Fruit fly (Drosophila melanogaster) whole organism, prepupa: ENCODE results near the gene CG3091.

Experiments
- CG10669 ChIP-seq: fragments of 200-800 bp; sonication (Bioruptor generic); optimal IDR thresholded peaks from 3 replicates; lab custom pipeline; 2018; ENCODE audit warnings: missing biosample characterization, mild to moderate bottlenecking, missing genetic modification characterization, moderate library complexity
- CG11294 ChIP-seq: fragments of 200-800 bp; sonication (Bioruptor generic); IDR thresholded peaks from 2 replicates; pipeline ENCODE4 v1.3.6; 2022; ENCODE audit warnings: missing biosample characterization, missing genetic modification characterization
- CG11762 ChIP-seq: fragments of 200-800 bp; sonication (Bioruptor generic); optimal IDR thresholded peaks from 3 replicates; lab custom pipeline; 2016; ENCODE audit warnings: missing biosample characterization, missing genetic modification characterization; ENCODE audit not compliant: insufficient read depth
- CG11902 ChIP-seq: fragments of 200-800 bp; sonication (Bioruptor generic); optimal IDR thresholded peaks from 3 replicates; lab custom pipeline; 2016; ENCODE audit warnings: missing biosample characterization, missing genetic modification characterization
- CG15336 ChIP-seq: fragments of 200-800 bp; sonication (Bioruptor generic); IDR thresholded peaks from 2 replicates; pipeline ENCODE4 v1.3.6; 2022; ENCODE audit warnings: missing biosample characterization, missing genetic modification characterization
- CG1621 ChIP-seq: fragments of 200-800 bp; sonication (Bioruptor generic); optimal IDR thresholded peaks from 3 replicates; lab custom pipeline; 2018; ENCODE audit warnings: missing biosample characterization, mild to moderate bottlenecking, missing genetic modification characterization
- CG3032 ChIP-seq: fragments of 200-800 bp; optimal IDR thresholded peaks from 2 replicates; lab custom pipeline; 2019; ENCODE audit warnings: missing biosample characterization, mild to moderate bottlenecking, missing genetic modification characterization, moderate library complexity
- CG31627 ChIP-seq: fragments of 200-800 bp; sonication (Bioruptor generic); optimal IDR thresholded peaks from 3 replicates; lab custom pipeline; 2016; ENCODE audit warnings: missing biosample characterization, missing genetic modification characterization
- CG34406 ChIP-seq: fragments of 200-800 bp; sonication (Bioruptor generic); optimal IDR thresholded peaks from 3 replicates; lab custom pipeline; 2016; ENCODE audit warnings: missing biosample characterization, missing genetic modification characterization
- CG3919 ChIP-seq: fragments of 200-800 bp; sonication (Bioruptor generic); optimal IDR thresholded peaks from 3 replicates; lab custom pipeline; 2016; ENCODE audit warnings: missing biosample characterization, missing genetic modification characterization
- CG4318 ChIP-seq: fragments of 200-800 bp; sonication (Bioruptor generic); optimal IDR thresholded peaks from 3 replicates; lab custom pipeline; 2017; ENCODE audit warnings: missing biosample characterization, mild to moderate bottlenecking, missing genetic modification characterization
- CG6163 ChIP-seq: fragments of 200-800 bp; sonication (Bioruptor generic); IDR thresholded peaks from 3 replicates; pipeline ENCODE4 v1.3.6; 2022; ENCODE audit warnings: missing biosample characterization, missing genetic modification characterization
- CG6276 ChIP-seq: fragments of 200-800 bp; sonication (Bioruptor generic); optimal IDR thresholded peaks from 2 replicates; lab custom pipeline; 2017; ENCODE audit warnings: missing biosample characterization, mild to moderate bottlenecking, missing genetic modification characterization
- CG6808 ChIP-seq: fragments of 200-800 bp; sonication (Bioruptor generic); optimal IDR thresholded peaks from 3 replicates; lab custom pipeline; 2017; ENCODE audit warnings: missing biosample characterization, missing genetic modification characterization, mild to moderate bottlenecking, moderate library complexity, missing genetic modification reagents
- CG6854 ChIP-seq: fragments of 200-800 bp; sonication (Bioruptor generic); optimal IDR thresholded peaks from 2 replicates; lab custom pipeline; 2017; ENCODE audit warnings: missing biosample characterization, mild to moderate bottlenecking, missing genetic modification characterization
- CG7368 ChIP-seq: fragments of 200-800 bp; sonication (Bioruptor generic); optimal IDR thresholded peaks from 3 replicates; lab custom pipeline; 2016; ENCODE audit warnings: missing biosample characterization, missing genetic modification characterization
- Ets21C ChIP-seq: fragments of 200-800 bp; sonication (Bioruptor generic); optimal IDR thresholded peaks from 3 replicates; lab custom pipeline; 2016; ENCODE audit warnings: missing biosample characterization, missing genetic modification characterization
- Ets96B ChIP-seq: fragments of 200-800 bp; optimal IDR thresholded peaks from 2 replicates; lab custom pipeline; 2019; ENCODE audit warnings: missing biosample characterization, mild to moderate bottlenecking, missing genetic modification characterization, moderate library complexity
- Hr38 ChIP-seq: sonication (Bioruptor generic); optimal IDR thresholded peaks from 2 replicates; lab custom pipeline; 2016; ENCODE audit warnings: missing biosample characterization, missing genetic modification characterization
- Hr39 ChIP-seq: fragments of 200-800 bp; sonication (Bioruptor generic); optimal IDR thresholded peaks from 2 replicates; lab custom pipeline; 2016; ENCODE audit warnings: missing biosample characterization, missing genetic modification characterization
- OdsH ChIP-seq: fragments of 200-800 bp; sonication (Bioruptor generic); optimal IDR thresholded peaks from 3 replicates; lab custom pipeline; 2016; ENCODE audit warnings: missing biosample characterization, missing genetic modification characterization
- Sox14 ChIP-seq: fragments of 200-800 bp; sonication (Bioruptor generic); optimal IDR thresholded peaks from 3 replicates; lab custom pipeline; 2016; ENCODE audit warnings: missing biosample characterization, missing genetic modification characterization
- achi ChIP-seq: fragments of 200-800 bp; sonication (Bioruptor generic); optimal IDR thresholded peaks from 3 replicates; lab custom pipeline; 2016; ENCODE audit warnings: missing biosample characterization, missing genetic modification characterization
- acj6 ChIP-seq: fragments of 200-800 bp; sonication (Bioruptor generic); optimal IDR thresholded peaks from 3 replicates; lab custom pipeline; 2016; ENCODE audit warnings: missing biosample characterization, missing genetic modification characterization
- cyc ChIP-seq: fragments of 200-800 bp; sonication (Bioruptor generic); optimal IDR thresholded peaks from 3 replicates; lab custom pipeline; 2016; ENCODE audit warnings: missing biosample characterization, missing genetic modification characterization
- dsx ChIP-seq: fragments of 200-800 bp; optimal IDR thresholded peaks from 3 replicates; lab custom pipeline; 2019; ENCODE audit warnings: missing biosample characterization, mild to moderate bottlenecking, missing genetic modification characterization, moderate library complexity; ENCODE audit not compliant: poor library complexity, severe bottlenecking
- eg ChIP-seq: fragments of 200-800 bp; sonication (Bioruptor generic); IDR thresholded peaks from 3 replicates; pipeline ENCODE4 v1.3.6; 2022; ENCODE audit warnings: missing biosample characterization, missing genetic modification characterization
- esn ChIP-seq: fragments of 200-800 bp; sonication (Bioruptor generic); optimal IDR thresholded peaks from 2 replicates; lab custom pipeline; 2016; ENCODE audit warnings: missing biosample characterization, mild to moderate bottlenecking, missing genetic modification characterization, moderate library complexity
- pdm3 ChIP-seq: fragments of 200-800 bp; sonication (Bioruptor generic); optimal IDR thresholded peaks from 3 replicates; lab custom pipeline; 2016; ENCODE audit warnings: missing biosample characterization, missing genetic modification characterization
- salr ChIP-seq, 2 experiments: fragments of 200-800 bp; sonication (Bioruptor generic); optimal IDR thresholded peaks; 3 replicates each; lab custom pipeline; 2016 to 2018; ENCODE audit warnings: missing biosample characterization in 2 of 2, missing genetic modification characterization in 2 of 2, mild to moderate bottlenecking in 1 of 2
- spab ChIP-seq: fragments of 200-800 bp; sonication (Bioruptor generic); optimal IDR thresholded peaks from 2 replicates; lab custom pipeline; 2017; ENCODE audit warnings: missing biosample characterization, mild to moderate bottlenecking, missing genetic modification characterization, missing genetic modification reagents
- ss ChIP-seq, 2 experiments: fragments of 200-800 bp; sonication (Bioruptor generic); optimal IDR thresholded peaks; 2 replicates in 1 of 2; 3 replicates in 1 of 2; lab custom pipeline; 2017 to 2018; ENCODE audit warnings: mild to moderate bottlenecking in 2 of 2, missing biosample characterization in 2 of 2, missing genetic modification characterization in 2 of 2, moderate library complexity in 1 of 2
- svp ChIP-seq: fragments of 200-800 bp; sonication (Bioruptor generic); peaks from one replicate; lab custom pipeline; 2016; ENCODE audit warnings: missing biosample characterization, missing genetic modification characterization
- topi ChIP-seq: fragments of 200-800 bp; sonication (Bioruptor generic); optimal IDR thresholded peaks from 3 replicates; lab custom pipeline; 2016; ENCODE audit warnings: missing biosample characterization, missing genetic modification characterization
- vri ChIP-seq: fragments of 200-800 bp; sonication (Bioruptor generic); optimal IDR thresholded peaks from 3 replicates; lab custom pipeline; 2016; ENCODE audit warnings: missing biosample characterization, mild to moderate bottlenecking, missing genetic modification characterization

Gene CG3091

dm6 chrX:2296230-2297044 lies 42.4 kb upstream of the CG3091 start (continued):
- TF ChIP-seq CG15336 (GFP tag; lab: Robert Waterston, UW), result peak; percentile 84
- TF ChIP-seq CG6854 (GFP tag; lab: Kevin White, UChicago), result peak; percentile 89
- TF ChIP-seq CG3919, result peak; percentile 91
- TF ChIP-seq CG6808 (GFP tag; lab: Kevin White, UChicago), result peak; percentile 94
- TF ChIP-seq CG3032 (tag; lab: Kevin White, UChicago), result peak; percentile 89
- peak; percentile 91 for TF ChIP-seq achi (GFP tag; lab: Kevin White, UChicago)
- peak; percentile 94 for TF ChIP-seq Ets21C (GFP tag; lab: Kevin White, UChicago)
- TF ChIP-seq CG6276 (GFP tag; lab: Kevin White, UChicago), result peak; percentile 93
- peak; percentile 93 for TF ChIP-seq acj6 (GFP tag; lab: Kevin White, UChicago)
- TF ChIP-seq salr (GFP tag; optimal IDR thresholded peaks at IDR 0.05; lab: Kevin White, UChicago), result peak; percentile 78 to 93
- TF ChIP-seq OdsH (GFP tag; lab: Kevin White, UChicago), result peak; percentile 94
- TF ChIP-seq pdm3 (GFP tag; lab: Kevin White, UChicago), result peak; percentile 95
- TF ChIP-seq esn (GFP tag; lab: Kevin White, UChicago), result peak; percentile 96
- TF ChIP-seq Hr39 (GFP tag; lab: Kevin White, UChicago), result peak; percentile 94
- peak; percentile 78 for TF ChIP-seq dsx
- peak; percentile 89 for TF ChIP-seq CG1621 (tag; lab: Kevin White, UChicago)
- peak; percentile 97 for TF ChIP-seq topi (GFP tag; lab: Kevin White, UChicago)
- TF ChIP-seq ss (GFP tag; optimal IDR thresholded peaks at IDR 0.05; lab: Kevin White, UChicago), result peak; percentile 89 to 94
- peak; percentile 90 for TF ChIP-seq spab
- TF ChIP-seq CG4318 (GFP tag; lab: Kevin White, UChicago), result peak; percentile 89
- peak; percentile 87 for TF ChIP-seq CG11902
- peak; percentile 90 for TF ChIP-seq CG11762 (GFP tag; lab: Kevin White, UChicago)
- peak; percentile 98 for TF ChIP-seq svp (GFP tag; lab: Kevin White, UChicago)
- peak; percentile 96 for TF ChIP-seq CG31627
- no peak for TF ChIP-seq Hr38 (GFP tag; lab: Kevin White, UChicago)
- TF ChIP-seq CG7368 (GFP tag; lab: Kevin White, UChicago), result peak; percentile 90
- peak; percentile 93 for TF ChIP-seq cyc
- peak; percentile 90 for TF ChIP-seq Ets96B (tag; lab: Kevin White, UChicago)
- peak; percentile 47; the same call in 2 of the 3 replicates for TF ChIP-seq eg (GFP tag; lab: Robert Waterston, UW)
- peak; percentile 96 for TF ChIP-seq Sox14 (GFP tag; lab: Kevin White, UChicago)

- TF ChIP-seq topi (GFP tag; lab: Kevin White, UChicago) (no peak), CG34406 (GFP tag; lab: Kevin White, UChicago) (no peak), esn (GFP tag; lab: Kevin White, UChicago) (no peak), Ets96B (tag; lab: Kevin White, UChicago) (no peak), CG6163 (peak; percentile 10; the same call in 1 of the 3 replicates), eg (GFP tag; lab: Robert Waterston, UW) (0 out of 3 replicates have a peak, but pooled peaks have one; percentile 70), ss (GFP tag; optimal IDR thresholded peaks at IDR 0.05; lab: Kevin White, UChicago) (no peak), vri (GFP tag; lab: Kevin White, UChicago) (peak; percentile 96), CG11294 (0 out of 2 replicates have a peak, but pooled peaks have one; percentile 68), CG6854 (GFP tag; lab: Kevin White, UChicago) (peak; percentile 36), CG6276 (GFP tag; lab: Kevin White, UChicago) (no peak), CG10669 (GFP tag; lab: Kevin White, UChicago) (peak; percentile 1)
These were observed 41.6 kb upstream of the CG3091 start, which contains the start of gene Raf for dm6 chrX:2295435-2296229. TSS of gene Raf (plus strand) at chrX:2295466.
